Fruit fly (Drosophila melanogaster): ENCODE results near the gene Aos1.

The Aos1 gene

DNA sequence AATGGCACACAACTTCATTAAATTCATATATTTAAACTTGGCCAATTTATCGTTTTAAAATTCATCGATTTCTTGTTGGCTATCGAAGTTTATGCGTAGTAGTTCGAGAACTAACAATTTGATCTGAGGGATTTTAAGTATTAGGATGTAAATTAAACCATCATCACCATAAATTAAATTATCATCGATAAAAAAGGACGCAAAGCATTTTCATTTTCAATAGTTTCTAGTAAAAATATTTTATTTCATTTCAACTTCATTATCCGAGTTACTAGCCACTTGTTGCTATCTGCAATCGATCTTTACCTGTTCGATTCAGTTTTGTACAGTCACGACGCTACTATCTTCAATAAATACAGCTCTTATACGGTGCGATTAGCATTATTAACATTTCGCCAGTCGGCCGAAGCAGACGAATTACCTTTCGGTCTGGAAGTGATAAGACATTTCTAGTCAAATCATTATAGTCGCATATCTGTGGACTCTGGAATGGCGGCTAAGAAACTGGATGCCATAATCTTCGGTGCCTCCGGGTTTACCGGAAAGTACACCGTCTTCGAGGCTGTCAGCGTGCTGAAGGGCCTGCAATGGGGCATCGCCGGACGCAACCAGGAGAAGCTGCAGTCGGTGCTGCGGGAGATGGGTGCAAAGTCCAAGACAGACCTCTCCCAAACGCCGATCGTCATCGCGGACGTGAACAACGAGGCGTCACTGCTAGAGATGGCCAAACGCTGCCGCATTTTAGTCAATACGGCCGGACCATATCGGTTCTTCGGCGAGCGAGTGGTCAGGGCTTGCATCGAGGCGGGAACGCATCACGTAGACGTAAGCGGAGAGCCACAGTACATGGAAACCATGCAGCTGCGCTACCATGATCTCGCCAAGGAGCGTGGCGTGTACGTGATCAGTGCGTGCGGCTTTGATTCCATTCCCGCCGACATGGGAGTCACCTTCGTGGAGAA lies 27.1 kb downstream of the Aos1 start, which contains the start of gene CG5167 (continued):
- TF ChIP-seq Nf-YC (tag; optimal IDR thresholded peaks at IDR 0.05) (peak; percentile 8), knrl (GFP tag; IDR thresholded peaks at IDR 0.05; ENCODE audit: partially characterized antibody) (no peak), usp (GFP tag; optimal IDR thresholded peaks at IDR 0.05) (no peak), chif (GFP tag; optimal IDR thresholded peaks at IDR 0.05) (no peak), Deaf1 (tag; optimal IDR thresholded peaks at IDR 0.05) (peak; percentile 50), TFAM (GFP tag; optimal IDR thresholded peaks at IDR 0.05) (no peak), PHDP (tag; optimal IDR thresholded peaks at IDR 0.05) (peak; percentile 66), CG10267 (tag; optimal IDR thresholded peaks at IDR 0.05) (peak; percentile 64), Dll (GFP tag; IDR thresholded peaks at IDR 0.05; ENCODE audit: partially characterized antibody) (peak; percentile 25; the same call in 1 of the 4 replicates), ase (GFP tag; IDR thresholded peaks at IDR 0.05) (no peak), D19B (GFP tag; optimal IDR thresholded peaks at IDR 0.05) (peak; percentile 21), NK7.1 (GFP tag; optimal IDR thresholded peaks at IDR 0.05) (no peak), nmo (GFP tag; optimal IDR thresholded peaks at IDR 0.05) (peak; percentile 22), tio (GFP tag; optimal IDR thresholded peaks at IDR 0.05) (no peak), CG9609 (GFP tag; optimal IDR thresholded peaks at IDR 0.05) (no peak), HLH3B (GFP tag; IDR thresholded peaks at IDR 0.05) (no peak), CG11560 (tag; IDR thresholded peaks at IDR 0.05) (no peak), fd64A (GFP tag; optimal IDR thresholded peaks at IDR 0.05) (no peak), B-H2 (GFP tag; optimal IDR thresholded peaks at IDR 0.05) (no peak), Sry-δ (GFP tag; optimal IDR thresholded peaks at IDR 0.05) (peak; percentile 45), zen (tag; optimal IDR thresholded peaks at IDR 0.05) (peak; percentile 57), CG8944 (GFP tag; optimal IDR thresholded peaks at IDR 0.05) (no peak), scrt (GFP tag; optimal IDR thresholded peaks at IDR 0.05) (peak; percentile 27), dm (GFP tag; optimal IDR thresholded peaks at IDR 0.05) (no peak), gcm (GFP tag; optimal IDR thresholded peaks at IDR 0.05) (peak; percentile 19), Abd-B (GFP tag; optimal IDR thresholded peaks at IDR 0.05) (no peak), Ssrp (tag; optimal IDR thresholded peaks at IDR 0.05) (peak; percentile 14), bbx (GFP tag; IDR thresholded peaks at IDR 0.05; ENCODE audit: partially characterized antibody) (0 out of 2 replicates have a peak, but pooled peaks have one; percentile 22), CG9876 (GFP tag; optimal IDR thresholded peaks at IDR 0.05) (no peak), NFAT (GFP tag; IDR thresholded peaks at IDR 0.05) (no peak), ssp (GFP tag; IDR thresholded peaks at IDR 0.05) (no peak), odd (GFP tag; optimal IDR thresholded peaks at IDR 0.05) (peak; percentile 3), CG10274 (GFP tag; optimal IDR thresholded peaks at IDR 0.05) (no peak), CG13894 (tag; optimal IDR thresholded peaks at IDR 0.05) (peak; percentile 13), CG18476 (GFP tag; optimal IDR thresholded peaks at IDR 0.05) (no peak), grn (GFP tag; optimal IDR thresholded peaks at IDR 0.05) (peak; percentile 93), CG32532 (GFP tag; IDR thresholded peaks at IDR 0.05) (no peak), CG4282 (GFP tag; optimal IDR thresholded peaks at IDR 0.05) (peak; percentile 18), tap (tag; optimal IDR thresholded peaks at IDR 0.05) (peak; percentile 60), CG31388 (GFP tag; optimal IDR thresholded peaks at IDR 0.05) (no peak), Ets65A (GFP tag) (peak; percentile 44), sima (GFP tag; optimal IDR thresholded peaks at IDR 0.05) (no peak), CG7839 (tag; optimal IDR thresholded peaks at IDR 0.05) (peak; percentile 39), CG18599 (GFP tag; optimal IDR thresholded peaks at IDR 0.05) (peak; percentile 67), CG31224 (GFP tag; IDR thresholded peaks at IDR 0.05) (no peak), corto (GFP tag; optimal IDR thresholded peaks at IDR 0.05) (peak; percentile 35), crp (GFP tag; optimal IDR thresholded peaks at IDR 0.05) (no peak), CG10462 (GFP tag; optimal IDR thresholded peaks at IDR 0.05) (no peak)
